Fruit fly (Drosophila melanogaster) whole organism, embryonic: Measurements from ENCODE around the gene sv.

Experiments
- Bgb ChIP-seq: fragments of 200-800 bp; sonication (Bioruptor generic); IDR thresholded peaks from 2 replicates; pipeline ENCODE4 v1.3.6; 2022; ENCODE audit warnings: missing biosample characterization, missing genetic modification characterization; ENCODE audit not compliant: partially characterized antibody
- Blimp-1 ChIP-seq: fragments of 200-800 bp; sonication (Bioruptor generic); optimal IDR thresholded peaks from 3 replicates; lab custom pipeline; 2018; ENCODE audit warnings: missing biosample characterization, missing genetic modification characterization, mild to moderate bottlenecking, moderate library complexity, missing genetic modification reagents
- BtbVII ChIP-seq: fragments of 200-800 bp; sonication (Bioruptor generic); optimal IDR thresholded peaks from 3 replicates; lab custom pipeline; 2017; ENCODE audit warnings: missing biosample characterization, mild to moderate bottlenecking, missing genetic modification characterization
- Bteb2 ChIP-seq: fragments of 200-800 bp; sonication (Bioruptor generic); optimal IDR thresholded peaks from 2 replicates; lab custom pipeline; 2016; ENCODE audit warnings: missing biosample characterization, missing genetic modification characterization
- C15 ChIP-seq: fragments of 200-800 bp; sonication (Bioruptor generic); IDR thresholded peaks from 3 replicates; pipeline ENCODE4 v1.3.6; 2022; ENCODE audit warnings: missing biosample characterization, missing genetic modification characterization
- CG1024 ChIP-seq: fragments of 200-800 bp; sonication (Bioruptor generic); IDR thresholded peaks from 2 replicates; pipeline ENCODE4 v1.3.6; 2022; ENCODE audit warnings: missing biosample characterization, missing genetic modification characterization
- CG12659 ChIP-seq: fragments of 200-800 bp; sonication (Bioruptor generic); optimal IDR thresholded peaks from 3 replicates; lab custom pipeline; 2017; ENCODE audit warnings: mild to moderate bottlenecking, missing biosample characterization, missing genetic modification reagents, missing genetic modification characterization
- CG14014 ChIP-seq: fragments of 200-800 bp; sonication (Bioruptor generic); IDR thresholded peaks from 2 replicates; pipeline ENCODE4 v1.3.6; 2022; ENCODE audit warnings: missing biosample characterization, missing genetic modification characterization
- CG1603 ChIP-seq: fragments of 200-800 bp; sonication (Bioruptor generic); optimal IDR thresholded peaks from 2 replicates; lab custom pipeline; 2019; ENCODE audit warnings: missing biosample characterization, mild to moderate bottlenecking, missing genetic modification characterization, moderate library complexity
- CG17328 ChIP-seq: fragments of 200-800 bp; sonication (Bioruptor generic); IDR thresholded peaks from 2 replicates; pipeline ENCODE4 v1.3.6; 2022; ENCODE audit warnings: missing biosample characterization, missing genetic modification characterization
- CG17802 ChIP-seq: fragments of 200-800 bp; sonication (Bioruptor generic); optimal IDR thresholded peaks from 2 replicates; lab custom pipeline; 2018; ENCODE audit warnings: missing biosample characterization, mild to moderate bottlenecking, missing genetic modification characterization, moderate library complexity
- CG18262 ChIP-seq: fragments of 200-800 bp; optimal IDR thresholded peaks from 3 replicates; lab custom pipeline; 2019; ENCODE audit warnings: missing biosample characterization, mild to moderate bottlenecking, missing genetic modification characterization, moderate library complexity
- CG18619 ChIP-seq: fragments of 200-800 bp; sonication (Bioruptor generic); optimal IDR thresholded peaks from 3 replicates; lab custom pipeline; 2017; ENCODE audit warnings: missing biosample characterization, mild to moderate bottlenecking, missing genetic modification characterization
- CG30020 ChIP-seq: fragments of 200-800 bp; optimal IDR thresholded peaks from 2 replicates; lab custom pipeline; 2019; ENCODE audit warnings: missing biosample characterization, mild to moderate bottlenecking, missing genetic modification characterization, moderate library complexity
- CG32767 ChIP-seq: fragments of 200-800 bp; sonication (Bioruptor generic); IDR thresholded peaks from 2 replicates; pipeline ENCODE4 v1.3.6; 2022; ENCODE audit warnings: missing biosample characterization, missing genetic modification characterization
- CG34224 ChIP-seq: fragments of 200-800 bp; sonication (Bioruptor generic); IDR thresholded peaks from 3 replicates; pipeline ENCODE4 v1.3.6; 2022; ENCODE audit warnings: missing biosample characterization, missing genetic modification characterization; ENCODE audit not compliant: partially characterized antibody
- CG4404 ChIP-seq: fragments of 200-800 bp; sonication (Bioruptor generic); IDR thresholded peaks from 2 replicates; pipeline ENCODE4 v1.3.6; 2022; ENCODE audit warnings: missing biosample characterization, missing genetic modification characterization
- CG4617 ChIP-seq: fragments of 200-800 bp; sonication (Bioruptor generic); optimal IDR thresholded peaks from 3 replicates; lab custom pipeline; 2016; ENCODE audit warnings: missing biosample characterization, missing genetic modification characterization, borderline replicate concordance
- CG4730 ChIP-seq: fragments of 200-800 bp; sonication (Bioruptor generic); IDR thresholded peaks from 2 replicates; pipeline ENCODE4 v1.3.6; 2022; ENCODE audit warnings: missing biosample characterization, missing genetic modification characterization
- CG6689 ChIP-seq: fragments of 200-800 bp; sonication (Bioruptor generic); IDR thresholded peaks from 2 replicates; pipeline ENCODE4 v1.3.6; 2022; ENCODE audit warnings: missing biosample characterization, missing genetic modification characterization
- CG7357 ChIP-seq: fragments of 200-800 bp; sonication (Bioruptor generic); IDR thresholded peaks from 3 replicates; pipeline ENCODE4 v1.3.6; 2022; ENCODE audit warnings: missing biosample characterization, missing genetic modification characterization
- D19A ChIP-seq: fragments of 200-800 bp; optimal IDR thresholded peaks from 3 replicates; lab custom pipeline; 2019; ENCODE audit warnings: missing biosample characterization, mild to moderate bottlenecking, missing genetic modification characterization, moderate library complexity
- Fer2 ChIP-seq: fragments of 200-800 bp; sonication (Bioruptor generic); optimal IDR thresholded peaks from 2 replicates; lab custom pipeline; 2018; ENCODE audit warnings: missing biosample characterization, mild to moderate bottlenecking, missing genetic modification characterization, moderate library complexity
- MESR4 ChIP-seq: fragments of 200-800 bp; sonication (Bioruptor generic); optimal IDR thresholded peaks from 2 replicates; lab custom pipeline; 2018; ENCODE audit warnings: missing biosample characterization, mild to moderate bottlenecking, missing genetic modification characterization, moderate library complexity
- Med ChIP-seq: fragments of 200-800 bp; sonication (Bioruptor generic); peaks from one replicate; lab custom pipeline; 2016; ENCODE audit warnings: missing biosample characterization, missing genetic modification characterization, mild to moderate bottlenecking, inconsistent platforms, moderate library complexity
- Meics ChIP-seq: fragments of 200-800 bp; sonication (Bioruptor generic); optimal IDR thresholded peaks from 2 replicates; lab custom pipeline; 2017; ENCODE audit warnings: missing biosample characterization, mild to moderate bottlenecking, missing genetic modification characterization
- Mrtf ChIP-seq: fragments of 200-800 bp; sonication (Bioruptor generic); IDR thresholded peaks from 3 replicates; pipeline ENCODE4 v1.3.6; 2022; ENCODE audit warnings: missing biosample characterization, missing genetic modification characterization
- Nf-YA ChIP-seq: fragments of 200-800 bp; sonication (Bioruptor generic); IDR thresholded peaks from 2 replicates; pipeline ENCODE4 v1.3.6; 2022; ENCODE audit warnings: missing biosample characterization, missing genetic modification characterization
- PHDP ChIP-seq: fragments of 200-800 bp; sonication (Bioruptor generic); optimal IDR thresholded peaks from 3 replicates; lab custom pipeline; 2018; ENCODE audit warnings: missing biosample characterization, mild to moderate bottlenecking, missing genetic modification characterization, moderate library complexity
- Pdp1 ChIP-seq, 2 experiments: fragments of 200-800 bp; sonication (Bioruptor generic); optimal IDR thresholded peaks; 3 replicates each; lab custom pipeline; 2016; ENCODE audit warnings: missing biosample characterization in 2 of 2, missing genetic modification characterization in 2 of 2, mild to moderate bottlenecking in 1 of 2, moderate library complexity in 1 of 2
- Sox102F ChIP-seq: fragments of 200-800 bp; sonication (Bioruptor generic); optimal IDR thresholded peaks from 2 replicates; lab custom pipeline; 2018; ENCODE audit warnings: missing biosample characterization, mild to moderate bottlenecking, missing genetic modification characterization, moderate library complexity
- YL-1 ChIP-seq: fragments of 200-800 bp; sonication (Bioruptor generic); optimal IDR thresholded peaks from 3 replicates; lab custom pipeline; 2017; ENCODE audit warnings: missing biosample characterization, mild to moderate bottlenecking, missing genetic modification characterization
- bab2 ChIP-seq: fragments of 200-800 bp; sonication (Bioruptor generic); optimal IDR thresholded peaks from 2 replicates; lab custom pipeline; 2016; ENCODE audit warnings: missing biosample characterization, missing genetic modification characterization
- dpn ChIP-seq, 2 experiments: fragments of 200-800 bp; sonication (Bioruptor generic); optimal IDR thresholded peaks; 3 replicates each; lab custom pipeline; 2016; ENCODE audit warnings: missing biosample characterization in 2 of 2, missing genetic modification characterization in 2 of 2
- jing ChIP-seq: fragments of 200-800 bp; sonication (Bioruptor generic); optimal IDR thresholded peaks from 2 replicates; lab custom pipeline; 2018; ENCODE audit warnings: missing biosample characterization, mild to moderate bottlenecking, missing genetic modification characterization
- kni ChIP-seq: fragments of 200-800 bp; sonication (Bioruptor generic); optimal IDR thresholded peaks from 3 replicates; lab custom pipeline; 2017; ENCODE audit warnings: mild to moderate bottlenecking, missing biosample characterization, missing genetic modification reagents, missing genetic modification characterization
- lbe ChIP-seq: fragments of 200-800 bp; sonication (Bioruptor generic); optimal IDR thresholded peaks from 2 replicates; lab custom pipeline; 2016; ENCODE audit warnings: missing biosample characterization, mild to moderate bottlenecking, missing genetic modification characterization
- mam ChIP-seq: fragments of 200-800 bp; sonication (Bioruptor generic); optimal IDR thresholded peaks from 3 replicates; lab custom pipeline; 2016; ENCODE audit warnings: missing biosample characterization, missing genetic modification characterization
- pfk ChIP-seq: fragments of 200-800 bp; sonication (Bioruptor generic); optimal IDR thresholded peaks from 2 replicates; lab custom pipeline; 2018; ENCODE audit warnings: missing biosample characterization, mild to moderate bottlenecking, missing genetic modification characterization, moderate library complexity
- phol ChIP-seq: fragments of 200-800 bp; sonication (Bioruptor generic); optimal IDR thresholded peaks from 3 replicates; lab custom pipeline; 2018; ENCODE audit warnings: missing biosample characterization, mild to moderate bottlenecking, missing genetic modification characterization, moderate library complexity
- pzg ChIP-seq: fragments of 200-800 bp; sonication (Bioruptor generic); optimal IDR thresholded peaks from 3 replicates; lab custom pipeline; 2018; ENCODE audit warnings: missing biosample characterization, mild to moderate bottlenecking, missing genetic modification characterization, moderate library complexity
- row ChIP-seq: fragments of 200-800 bp; sonication (Bioruptor generic); IDR thresholded peaks from 3 replicates; pipeline ENCODE4 v1.3.6; 2022; ENCODE audit warnings: missing biosample characterization, missing genetic modification characterization
- salm ChIP-seq: fragments of 200-800 bp; sonication (Bioruptor generic); optimal IDR thresholded peaks from 2 replicates; lab custom pipeline; 2018; ENCODE audit warnings: missing biosample characterization, mild to moderate bottlenecking, missing genetic modification characterization
- sima ChIP-seq: fragments of 200-800 bp; sonication (Bioruptor generic); optimal IDR thresholded peaks from 2 replicates; lab custom pipeline; 2016; ENCODE audit warnings: missing biosample characterization, missing genetic modification characterization
- trem ChIP-seq: fragments of 200-800 bp; optimal IDR thresholded peaks from 3 replicates; lab custom pipeline; 2019; ENCODE audit warnings: missing biosample characterization, mild to moderate bottlenecking, missing genetic modification characterization, moderate library complexity

sv gene

DNA sequence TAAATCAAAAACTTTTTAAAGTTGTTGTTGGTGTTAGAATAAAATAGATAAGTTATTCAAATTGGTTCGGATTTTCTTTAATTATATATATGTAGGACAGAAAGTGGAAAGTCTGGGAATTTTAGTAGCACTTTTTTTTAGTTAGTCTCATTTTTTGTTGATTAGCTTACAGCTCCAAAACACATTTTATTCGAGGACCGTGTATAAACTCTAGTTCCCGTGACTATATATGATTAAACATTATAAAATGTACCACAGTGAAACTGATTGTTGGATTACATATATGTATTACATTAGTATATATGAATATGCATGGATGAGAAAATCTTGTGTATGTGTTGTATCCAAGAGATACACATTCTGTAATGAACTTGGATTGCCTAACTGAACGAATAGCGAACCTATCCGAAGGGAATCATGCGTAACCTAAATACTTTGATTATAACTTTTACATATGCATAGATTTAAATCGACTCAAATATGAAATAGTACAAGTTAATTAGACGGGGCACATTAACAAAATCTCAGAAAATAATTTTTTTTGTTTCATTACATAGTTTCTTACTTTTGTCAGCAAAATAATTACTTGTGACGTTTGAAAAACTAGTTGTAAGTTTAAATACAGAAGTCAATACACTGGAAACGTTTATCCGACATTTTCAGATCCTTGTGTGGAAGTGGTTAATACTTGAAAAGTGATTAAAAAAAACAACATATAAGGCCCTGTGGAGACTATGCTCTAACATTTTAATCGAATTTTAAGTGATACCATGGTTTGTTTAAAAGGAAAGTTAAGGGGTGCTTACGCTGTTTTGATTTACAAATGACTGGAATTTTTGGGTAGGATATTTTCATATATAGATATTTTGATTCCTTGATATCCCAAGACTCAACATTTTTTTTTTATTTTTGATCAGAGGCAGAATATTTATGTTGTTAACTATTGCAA lies 34.3 kb downstream of the sv start, which contains the start of gene Cals:
Gene Cals, minus strand, starts transcription at position 700 of the 949 bp plus-strand sequence.
- TF ChIP-seq CG18262 (tag; lab: Kevin White, UChicago) (no peak), CG7357 (GFP tag; lab: Robert Waterston, UW) (peak; percentile 30; the same call in 1 of the 3 replicates), YL-1 (GFP tag; lab: Kevin White, UChicago) (peak; percentile 47), row (GFP tag; lab: Robert Waterston, UW) (peak; percentile 50; the same call in 2 of the 3 replicates), CG1603 (tag; lab: Kevin White, UChicago) (peak; percentile 49), BtbVII (GFP tag; lab: Kevin White, UChicago) (no peak), trem (tag; lab: Kevin White, UChicago) (peak; percentile 10), Fer2 (tag; lab: Kevin White, UChicago) (no peak), CG12659 (peak; percentile 46), pfk (GFP tag; lab: Kevin White, UChicago) (peak; percentile 3), pzg (GFP tag; lab: Kevin White, UChicago) (peak; percentile 14), CG32767 (GFP tag; lab: Robert Waterston, UW) (peak; percentile 93; the same call in 1 of the 2 replicates), CG17802 (tag; lab: Kevin White, UChicago) (peak; percentile 98), CG4730 (GFP tag; lab: Robert Waterston, UW) (no peak), Pdp1 (GFP tag; optimal IDR thresholded peaks at IDR 0.05; lab: Kevin White, UChicago) (peak in 1 of 2 experiments; percentile 80), CG30020 (peak; percentile 95), lbe (GFP tag; lab: Kevin White, UChicago) (peak; percentile 40), CG4617 (GFP tag; lab: Kevin White, UChicago) (peak; percentile 54), PHDP (tag; lab: Kevin White, UChicago) (peak; percentile 4), sima (GFP tag; lab: Kevin White, UChicago) (no peak), Med (GFP tag; lab: Kevin White, UChicago) (peak; percentile 38), CG1024 (peak; percentile 84; the same call in 1 of the 2 replicates), MESR4 (GFP tag; lab: Kevin White, UChicago) (peak; percentile 94), D19A (tag; lab: Kevin White, UChicago) (peak; percentile 1), phol (tag; lab: Kevin White, UChicago) (peak; percentile 10)
- TF ChIP-seq, all 482 proteins: peak for 20

DNA sequence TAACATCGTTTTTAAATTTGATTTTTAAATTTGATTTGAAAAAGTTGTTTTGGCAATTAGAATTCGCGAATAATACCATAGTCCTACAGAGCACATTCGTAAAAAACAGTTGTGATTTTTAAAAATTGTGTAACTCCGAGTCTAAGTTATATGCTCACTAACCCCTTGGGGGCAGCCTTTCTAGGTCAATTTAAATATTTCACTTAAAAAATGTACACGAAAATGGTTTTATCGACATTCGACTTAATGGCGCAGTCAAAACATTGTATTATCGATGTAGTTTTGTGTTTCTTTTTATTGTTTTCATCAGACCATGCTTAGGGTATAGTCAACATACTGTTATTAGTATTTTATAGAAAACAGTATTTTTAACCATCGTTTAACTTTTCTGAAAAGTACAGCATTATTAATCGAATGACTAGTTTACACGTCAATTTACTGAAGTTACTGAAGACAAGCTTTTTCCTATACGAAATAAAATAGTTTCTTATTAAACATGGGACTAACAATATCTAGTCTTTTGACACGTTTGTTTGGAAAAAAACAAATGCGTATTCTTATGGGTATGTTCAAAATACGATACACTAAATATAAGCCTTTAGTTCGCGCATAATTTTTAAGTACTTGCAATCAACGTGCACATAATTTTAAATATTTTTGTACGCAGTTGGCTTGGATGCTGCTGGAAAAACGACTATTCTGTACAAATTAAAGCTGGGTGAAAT lies 35.3 kb downstream of the sv start, which contains the start of gene Arf4:
Gene Arf4, plus strand, starts transcription at position 399 of the 725 bp plus-strand sequence.
- TF ChIP-seq CG17328 (GFP tag; lab: Robert Waterston, UW) (no peak), Blimp-1 (GFP tag; lab: Kevin White, UChicago) (no peak), Sox102F (GFP tag; lab: Kevin White, UChicago) (no peak), CG34224 (no peak), mam (GFP tag; lab: Kevin White, UChicago) (no peak), Bgb (GFP tag; lab: Robert Waterston, UW) (no peak), salm (tag; lab: Kevin White, UChicago) (no peak), kni (no peak), CG6689 (no peak), CG18619 (GFP tag; lab: Kevin White, UChicago) (no peak), C15 (no peak), dpn (GFP tag; optimal IDR thresholded peaks at IDR 0.05; lab: Kevin White, UChicago) (no peak), Bteb2 (GFP tag; lab: Kevin White, UChicago) (no peak), Med (GFP tag; lab: Kevin White, UChicago) (peak; percentile 63), Mrtf (GFP tag; lab: Robert Waterston, UW) (no peak), row (GFP tag; lab: Robert Waterston, UW) (peak; percentile 71), Meics (GFP tag; lab: Kevin White, UChicago) (no peak), Nf-YA (no peak), CG4404 (GFP tag; lab: Robert Waterston, UW) (no peak), jing (GFP tag; lab: Kevin White, UChicago) (no peak), bab2 (GFP tag; lab: Kevin White, UChicago) (no peak), CG14014 (no peak)
